Worm (Caenorhabditis elegans): ENCODE data around the gene T07F12.4.

DNA sequence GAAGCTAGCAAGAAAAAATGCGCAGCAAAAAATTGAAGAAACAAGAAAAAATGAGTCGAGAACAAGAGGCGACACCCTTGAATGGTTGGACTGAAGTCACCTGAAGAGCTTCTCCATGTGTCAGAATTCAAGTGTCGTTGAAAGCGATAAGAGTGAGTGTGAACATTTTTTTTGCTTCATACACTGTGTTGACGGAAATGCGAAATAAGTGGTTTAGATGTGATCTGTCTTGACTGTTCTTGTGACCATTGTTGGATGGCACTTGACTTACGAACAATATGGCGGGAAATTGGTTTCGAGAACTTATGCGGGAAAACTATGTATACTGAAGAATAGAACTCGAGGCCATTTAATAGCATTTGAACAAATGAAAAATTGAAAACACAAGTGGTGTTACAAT lies 20.6 kb downstream of the T07F12.4 start:
- TF ChIP-seq skn-1 (tag; optimal IDR thresholded peaks at IDR 0.05) (no peak), fos-1 (tag; optimal IDR thresholded peaks at IDR 0.05) (no peak), ztf-11 (tag; optimal IDR thresholded peaks at IDR 0.05) (no peak), efl-1 (optimal IDR thresholded peaks at IDR 0.05) (no peak), efl-1 (GFP tag; optimal IDR thresholded peaks at IDR 0.05 in 1 of 2) (no peak), nhr-71 (tag; optimal IDR thresholded peaks at IDR 0.05) (no peak), tbx-2 (tag; optimal IDR thresholded peaks at IDR 0.05) (no peak), snpc-4 (tag; optimal IDR thresholded peaks at IDR 0.05) (no peak), jun-1 (tag; optimal IDR thresholded peaks at IDR 0.05) (no peak), nhr-76 (tag; optimal IDR thresholded peaks at IDR 0.05) (no peak), ama-1 (optimal IDR thresholded peaks at IDR 0.05) (no peak), lin-39 (tag; optimal IDR thresholded peaks at IDR 0.05) (no peak), ceh-82 (tag; optimal IDR thresholded peaks at IDR 0.05) (no peak)

Data from whole organism, L1 larva.